Worm (Caenorhabditis elegans): ENCODE measurements around the gene mccc-1.

mccc-1 gene

ce11 chrIV:9875646-9876045 is 8.7 kb upstream of the mccc-1 start:
- TF ChIP-seq php-3 (GFP tag; IDR thresholded peaks at IDR 0.05) (0 out of 2 replicates have a peak, but pooled peaks have one; percentile 20), nhr-111 (GFP tag; optimal IDR thresholded peaks at IDR 0.05) (no peak), lin-29 (GFP tag; IDR thresholded peaks at IDR 0.05) (no peak), tra-1 (GFP tag; IDR thresholded peaks at IDR 0.05) (no peak), cey-2 (tag; optimal IDR thresholded peaks at IDR 0.05; ENCODE audit: borderline replicate concordance, insufficient read depth) (peak; percentile 44), mdl-1 (tag; optimal IDR thresholded peaks at IDR 0.05) (peak in 1 of 2 experiments; percentile 81), ces-1 (GFP tag; optimal IDR thresholded peaks at IDR 0.05) (no peak), mep-1 (tag; optimal IDR thresholded peaks at IDR 0.05) (peak; percentile 50), ZK546.5 (tag; optimal IDR thresholded peaks at IDR 0.05) (no peak), unc-62 (GFP tag; optimal IDR thresholded peaks at IDR 0.05 in 1 of 2) (peak in 1 of 2 experiments; percentile 43), unc-62 (tag; optimal IDR thresholded peaks at IDR 0.05) (no peak), lsy-2 (tag; optimal IDR thresholded peaks at IDR 0.05) (peak in 1 of 2 experiments; percentile 60), pqm-1 (tag; optimal IDR thresholded peaks at IDR 0.05) (peak; percentile 11), egl-43 (GFP tag; IDR thresholded peaks at IDR 0.05) (no peak), nhr-48 (tag; optimal IDR thresholded peaks at IDR 0.05) (peak; percentile 81), hlh-30 (tag; optimal IDR thresholded peaks at IDR 0.05; ENCODE audit: insufficient read depth) (peak; percentile 76), lin-39 (tag; optimal IDR thresholded peaks at IDR 0.05) (no peak), hlh-11 (tag; optimal IDR thresholded peaks at IDR 0.05) (peak; percentile 80), mxl-3 (GFP tag; optimal IDR thresholded peaks at IDR 0.05) (peak; percentile 90), lim-7 (GFP tag; IDR thresholded peaks at IDR 0.05) (no peak), nhr-237 (tag; optimal IDR thresholded peaks at IDR 0.05) (no peak), daf-16 (GFP tag; optimal IDR thresholded peaks at IDR 0.05) (no peak), daf-16 (tag; optimal IDR thresholded peaks at IDR 0.05) (peak; percentile 88), attf-4 (tag; optimal IDR thresholded peaks at IDR 0.05) (no peak), fkh-10 (GFP tag; optimal IDR thresholded peaks at IDR 0.05) (no peak), zfp-3 (GFP tag; conservative IDR thresholded peaks at IDR 0.05) (no peak), dve-1 (tag; optimal IDR thresholded peaks at IDR 0.05; ENCODE audit: insufficient read depth) (peak; percentile 74), dmd-6 (GFP tag; IDR thresholded peaks at IDR 0.05) (peak; percentile 92), nhr-28 (tag; optimal IDR thresholded peaks at IDR 0.05) (peak; percentile 87), arid-1 (GFP tag; conservative IDR thresholded peaks at IDR 0.05) (no peak), dpl-1 (GFP tag; optimal IDR thresholded peaks at IDR 0.05) (peak; percentile 14), T20F7.1 (GFP tag; optimal IDR thresholded peaks at IDR 0.05) (peak; percentile 44)

- TF ChIP-seq ZK337.2 (GFP tag; IDR thresholded peaks at IDR 0.05) = no peak
- no peak for TF ChIP-seq mes-2 (tag; optimal IDR thresholded peaks at IDR 0.05; ENCODE audit: poor library complexity, severe bottlenecking)
- no peak for TF ChIP-seq nhr-25 (tag; optimal IDR thresholded peaks at IDR 0.05; ENCODE audit: borderline replicate concordance, insufficient read depth)
- TF ChIP-seq dmd-8 (GFP tag; IDR thresholded peaks at IDR 0.05) = no peak
- TF ChIP-seq ceh-82 (tag; optimal IDR thresholded peaks at IDR 0.05) = no peak
- TF ChIP-seq fkh-10 (GFP tag; optimal IDR thresholded peaks at IDR 0.05) = no peak
- no peak for TF ChIP-seq ztf-11 (tag; optimal IDR thresholded peaks at IDR 0.05)
- no peak for TF ChIP-seq dmd-6 (GFP tag; IDR thresholded peaks at IDR 0.05)
- TF ChIP-seq F37D6.2 (tag; optimal IDR thresholded peaks at IDR 0.05) = no peak
- no peak for TF ChIP-seq lin-13 (GFP tag; optimal IDR thresholded peaks at IDR 0.05)
- TF ChIP-seq nhr-42 (GFP tag; IDR thresholded peaks at IDR 0.05) = no peak
- TF ChIP-seq spr-3 (GFP tag; optimal IDR thresholded peaks at IDR 0.05) = no peak
- TF ChIP-seq egl-27 (tag; optimal IDR thresholded peaks at IDR 0.05) = no peak
- TF ChIP-seq egl-43 (GFP tag; IDR thresholded peaks at IDR 0.05) = no peak
- no peak for TF ChIP-seq nhr-102 (tag; optimal IDR thresholded peaks at IDR 0.05)
- no peak for TF ChIP-seq ama-1 (optimal IDR thresholded peaks at IDR 0.05)
Observed at ce11 chrIV:9878893-9879379, 5.4 kb upstream of the mccc-1 start, which contains the start of gene nhr-4. nhr-4 (plus strand) TSS chrIV:9879329.

Data from whole organism, L4 larva.